Fruit fly (Drosophila melanogaster): ENCODE results near the gene nullo.

Gene nullo

dm6 chrX:7001135-7001769 is 48.0 kb upstream of the nullo start (continued):
- TF ChIP-seq Dek (tag; optimal IDR thresholded peaks at IDR 0.05), result peak; percentile 52
- no peak for TF ChIP-seq CG11247 (GFP tag; IDR thresholded peaks at IDR 0.05)
- no peak for TF ChIP-seq Bgb (GFP tag; IDR thresholded peaks at IDR 0.05; ENCODE audit: partially characterized antibody)
- TF ChIP-seq Camta (GFP tag; optimal IDR thresholded peaks at IDR 0.05), result no peak
- no peak for TF ChIP-seq cas (GFP tag; IDR thresholded peaks at IDR 0.05)
- TF ChIP-seq CoRest (tag; optimal IDR thresholded peaks at IDR 0.05), result peak; percentile 55
- peak; percentile 6 for TF ChIP-seq CG13624 (GFP tag; optimal IDR thresholded peaks at IDR 0.05)
- no peak for TF ChIP-seq CG8089 (GFP tag; optimal IDR thresholded peaks at IDR 0.05)
- no peak for TF ChIP-seq Ets97D (GFP tag; optimal IDR thresholded peaks at IDR 0.05)
- no peak for TF ChIP-seq CG4707 (GFP tag; optimal IDR thresholded peaks at IDR 0.05)
- TF ChIP-seq CG4617 (GFP tag; optimal IDR thresholded peaks at IDR 0.05; ENCODE audit: borderline replicate concordance), result no peak
- no peak for TF ChIP-seq tx (GFP tag; optimal IDR thresholded peaks at IDR 0.05)
- peak; percentile 12 for TF ChIP-seq HHEX (GFP tag; optimal IDR thresholded peaks at IDR 0.05)
- TF ChIP-seq NfI (GFP tag; optimal IDR thresholded peaks at IDR 0.05), result peak; percentile 19
- TF ChIP-seq da (GFP tag; optimal IDR thresholded peaks at IDR 0.05), result no peak
- peak; percentile 8 for TF ChIP-seq Abd-B (GFP tag; optimal IDR thresholded peaks at IDR 0.05)
- TF ChIP-seq CG7963 (GFP tag; IDR thresholded peaks at IDR 0.05; ENCODE audit: partially characterized antibody), result no peak
- TF ChIP-seq psq (GFP tag; optimal IDR thresholded peaks at IDR 0.05), result no peak
- peak; percentile 23; the same call in 1 of the 2 replicates for TF ChIP-seq CG4404 (GFP tag; IDR thresholded peaks at IDR 0.05)
- TF ChIP-seq dmrt99B (tag; optimal IDR thresholded peaks at IDR 0.05), result peak; percentile 56
- no peak for TF ChIP-seq CG11398 (GFP tag; optimal IDR thresholded peaks at IDR 0.05)
- TF ChIP-seq slbo (GFP tag; IDR thresholded peaks at IDR 0.05), result peak; percentile 57; the same call in 1 of the 2 replicates
- peak; percentile 60 for TF ChIP-seq Fer1 (GFP tag; optimal IDR thresholded peaks at IDR 0.05)
- no peak for TF ChIP-seq CG8944 (GFP tag; optimal IDR thresholded peaks at IDR 0.05)
- no peak for TF ChIP-seq lola (GFP tag; optimal IDR thresholded peaks at IDR 0.05)
- no peak for TF ChIP-seq Opbp (GFP tag; IDR thresholded peaks at IDR 0.05; ENCODE audit: partially characterized antibody)
- TF ChIP-seq CG11560 (tag; IDR thresholded peaks at IDR 0.05), result no peak
- TF ChIP-seq Nf-YB (GFP tag; optimal IDR thresholded peaks at IDR 0.05), result no peak
- peak; percentile 41; the same call in 1 of the 2 replicates for TF ChIP-seq CG14667 (GFP tag; IDR thresholded peaks at IDR 0.05)
- no peak for TF ChIP-seq CG34224 (GFP tag; IDR thresholded peaks at IDR 0.05; ENCODE audit: partially characterized antibody)
- TF ChIP-seq gce (GFP tag; IDR thresholded peaks at IDR 0.05), result no peak
- TF ChIP-seq CG30020 (tag; optimal IDR thresholded peaks at IDR 0.05), result no peak
- peak; percentile 46; the same call in 1 of the 2 replicates for TF ChIP-seq H2.0 (GFP tag; IDR thresholded peaks at IDR 0.05)
- no peak for TF ChIP-seq CG31224 (GFP tag; IDR thresholded peaks at IDR 0.05)
- 0 out of 3 replicates have a peak, but pooled peaks have one; percentile 23 for TF ChIP-seq ase (GFP tag; IDR thresholded peaks at IDR 0.05)
- TF ChIP-seq Dip2 (GFP tag; IDR thresholded peaks at IDR 0.05), result no peak
- no peak for TF ChIP-seq CG17568 (GFP tag; optimal IDR thresholded peaks at IDR 0.05)
- TF ChIP-seq sd (tag; optimal IDR thresholded peaks at IDR 0.05), result no peak
- peak; percentile 40 for TF ChIP-seq cwo (GFP tag; optimal IDR thresholded peaks at IDR 0.05)
- TF ChIP-seq gro (GFP tag; optimal IDR thresholded peaks at IDR 0.05), result no peak
- no peak for TF ChIP-seq CG6272 (GFP tag; IDR thresholded peaks at IDR 0.05)
- TF ChIP-seq CG7786 (GFP tag; optimal IDR thresholded peaks at IDR 0.05), result peak; percentile 15
- TF ChIP-seq cato (GFP tag; optimal IDR thresholded peaks at IDR 0.05; ENCODE audit: borderline replicate concordance), result no peak
- TF ChIP-seq Taf1 (GFP tag; IDR thresholded peaks at IDR 0.05), result no peak
- TF ChIP-seq cg (GFP tag; optimal IDR thresholded peaks at IDR 0.05), result no peak
- TF ChIP-seq ato (GFP tag; IDR thresholded peaks at IDR 0.05; ENCODE audit: partially characterized antibody), result no peak
- TF ChIP-seq CG9932 (GFP tag; IDR thresholded peaks at IDR 0.05), result peak; percentile 39; the same call in 1 of the 2 replicates
- TF ChIP-seq CG10959 (GFP tag; IDR thresholded peaks at IDR 0.05), result 0 out of 2 replicates have a peak, but pooled peaks have one; percentile 20
- TF ChIP-seq Neu2 (GFP tag; optimal IDR thresholded peaks at IDR 0.05; ENCODE audit: borderline replicate concordance), result no peak
